Fruit fly (Drosophila melanogaster) whole organism, embryonic: ENCODE data around the gene Sdhaf3.

Experiments
- BtbVII ChIP-seq: fragments of 200-800 bp; sonication (Bioruptor generic); optimal IDR thresholded peaks from 3 replicates; lab custom pipeline; 2017; ENCODE audit warnings: missing biosample characterization, mild to moderate bottlenecking, missing genetic modification characterization
- CG11723 ChIP-seq: fragments of 200-800 bp; sonication (Bioruptor generic); optimal IDR thresholded peaks from 2 replicates; lab custom pipeline; 2017; ENCODE audit warnings: missing biosample characterization, mild to moderate bottlenecking, missing genetic modification characterization
- CG12071 ChIP-seq: fragments of 200-800 bp; sonication (Bioruptor generic); optimal IDR thresholded peaks from 3 replicates; lab custom pipeline; 2018; ENCODE audit warnings: missing biosample characterization, mild to moderate bottlenecking, missing genetic modification characterization
- CG13894 ChIP-seq: fragments of 200-800 bp; sonication (Bioruptor generic); optimal IDR thresholded peaks from 3 replicates; lab custom pipeline; 2018; ENCODE audit warnings: missing biosample characterization, mild to moderate bottlenecking, missing genetic modification characterization, moderate library complexity
- CG14014 ChIP-seq: fragments of 200-800 bp; sonication (Bioruptor generic); IDR thresholded peaks from 2 replicates; pipeline ENCODE4 v1.3.6; 2022; ENCODE audit warnings: missing biosample characterization, missing genetic modification characterization
- CG1529 ChIP-seq: fragments of 200-800 bp; sonication (Bioruptor generic); optimal IDR thresholded peaks from 3 replicates; lab custom pipeline; 2018; ENCODE audit warnings: missing biosample characterization, missing genetic modification characterization
- CG15696 ChIP-seq: fragments of 200-800 bp; sonication (Bioruptor generic); optimal IDR thresholded peaks from 2 replicates; lab custom pipeline; 2019; ENCODE audit warnings: missing biosample characterization, mild to moderate bottlenecking, missing genetic modification characterization, moderate library complexity
- CG1603 ChIP-seq: fragments of 200-800 bp; sonication (Bioruptor generic); optimal IDR thresholded peaks from 2 replicates; lab custom pipeline; 2019; ENCODE audit warnings: missing biosample characterization, mild to moderate bottlenecking, missing genetic modification characterization, moderate library complexity
- CG16815 ChIP-seq: fragments of 200-800 bp; sonication (Bioruptor generic); optimal IDR thresholded peaks from 3 replicates; lab custom pipeline; 2017; ENCODE audit warnings: missing biosample characterization, mild to moderate bottlenecking, missing genetic modification characterization
- CG1832 ChIP-seq: fragments of 200-800 bp; sonication (Bioruptor generic); optimal IDR thresholded peaks from 2 replicates; lab custom pipeline; 2017; ENCODE audit warnings: missing biosample characterization, mild to moderate bottlenecking, missing genetic modification characterization, inconsistent platforms
- CG2712 ChIP-seq: fragments of 200-800 bp; optimal IDR thresholded peaks from 3 replicates; lab custom pipeline; 2019; ENCODE audit warnings: missing biosample characterization, mild to moderate bottlenecking, missing genetic modification characterization, moderate library complexity
- CG30431 ChIP-seq: fragments of 200-800 bp; sonication (Bioruptor generic); optimal IDR thresholded peaks from 2 replicates; lab custom pipeline; 2017; ENCODE audit warnings: missing biosample characterization, missing genetic modification characterization
- CG3065 ChIP-seq: fragments of 200-800 bp; sonication (Bioruptor generic); optimal IDR thresholded peaks from 2 replicates; lab custom pipeline; 2016; ENCODE audit warnings: missing biosample characterization, missing genetic modification characterization
- CG31388 ChIP-seq: fragments of 200-800 bp; sonication (Bioruptor generic); optimal IDR thresholded peaks from 2 replicates; lab custom pipeline; 2016; ENCODE audit warnings: missing biosample characterization, missing genetic modification characterization
- CG3163 ChIP-seq: fragments of 200-800 bp; sonication (Bioruptor generic); optimal IDR thresholded peaks from 3 replicates; lab custom pipeline; 2016; ENCODE audit warnings: missing biosample characterization, missing genetic modification characterization
- CG3995 ChIP-seq: fragments of 200-800 bp; sonication (Bioruptor generic); optimal IDR thresholded peaks from 3 replicates; lab custom pipeline; 2016; ENCODE audit warnings: missing biosample characterization, missing genetic modification characterization
- CG4730 ChIP-seq: fragments of 200-800 bp; sonication (Bioruptor generic); IDR thresholded peaks from 2 replicates; pipeline ENCODE4 v1.3.6; 2022; ENCODE audit warnings: missing biosample characterization, missing genetic modification characterization
- CG7357 ChIP-seq: fragments of 200-800 bp; sonication (Bioruptor generic); IDR thresholded peaks from 3 replicates; pipeline ENCODE4 v1.3.6; 2022; ENCODE audit warnings: missing biosample characterization, missing genetic modification characterization
- CG9797 ChIP-seq: fragments of 200-800 bp; sonication (Bioruptor generic); optimal IDR thresholded peaks from 3 replicates; lab custom pipeline; 2018; ENCODE audit warnings: missing biosample characterization, mild to moderate bottlenecking, missing genetic modification characterization
- D ChIP-seq, 2 experiments: fragments of 200-800 bp in 1 of 2; fragments of >200 bp in 1 of 2; sonication (Bioruptor generic) in 1 of 2; optimal IDR thresholded peaks; 2 replicates in 1 of 2; 3 replicates in 1 of 2; lab custom pipeline; 2017; ENCODE audit warnings: mild to moderate bottlenecking in 1 of 2, missing biosample characterization in 1 of 2, missing genetic modification characterization in 1 of 2, missing genetic modification reagents in 1 of 2
- Deaf1 ChIP-seq: fragments of 200-800 bp; optimal IDR thresholded peaks from 3 replicates; lab custom pipeline; 2019; ENCODE audit warnings: missing biosample characterization, mild to moderate bottlenecking, missing genetic modification characterization, moderate library complexity
- E2f1 ChIP-seq: fragments of 200-800 bp; sonication (Bioruptor generic); IDR thresholded peaks from 2 replicates; pipeline ENCODE4 v1.3.6; 2022; ENCODE audit warnings: missing biosample characterization, missing genetic modification characterization
- HLH4C ChIP-seq: fragments of 200-800 bp; sonication (Bioruptor generic); IDR thresholded peaks from 3 replicates; pipeline ENCODE4 v1.3.6; 2022; ENCODE audit warnings: missing biosample characterization, missing genetic modification characterization; ENCODE audit not compliant: partially characterized antibody
- HLHmδ ChIP-seq: fragments of 200-800 bp; sonication (Bioruptor generic); optimal IDR thresholded peaks from 2 replicates; lab custom pipeline; 2018; ENCODE audit warnings: missing biosample characterization, mild to moderate bottlenecking, missing genetic modification characterization, moderate library complexity
- Hey ChIP-seq: fragments of 200-800 bp; sonication (Bioruptor generic); optimal IDR thresholded peaks from 3 replicates; lab custom pipeline; 2018; ENCODE audit warnings: missing biosample characterization, mild to moderate bottlenecking, missing genetic modification characterization
- Hsf ChIP-seq: fragments of 200-800 bp; sonication (Bioruptor generic); optimal IDR thresholded peaks from 3 replicates; lab custom pipeline; 2016; ENCODE audit warnings: missing biosample characterization, missing genetic modification characterization
- Ravus ChIP-seq: fragments of 200-800 bp; sonication (Bioruptor generic); IDR thresholded peaks from 2 replicates; pipeline ENCODE4 v1.3.6; 2022; ENCODE audit warnings: missing biosample characterization, missing genetic modification characterization
- ase ChIP-seq: fragments of 200-800 bp; sonication (Bioruptor generic); IDR thresholded peaks from 3 replicates; pipeline ENCODE4 v1.3.6; 2022; ENCODE audit warnings: missing biosample characterization, missing genetic modification characterization
- bigmax ChIP-seq: fragments of 200-800 bp; sonication (Bioruptor generic); optimal IDR thresholded peaks from 2 replicates; lab custom pipeline; 2018; ENCODE audit warnings: missing biosample characterization, mild to moderate bottlenecking, missing genetic modification characterization
- disco-r ChIP-seq: fragments of 200-800 bp; sonication (Bioruptor generic); optimal IDR thresholded peaks from 2 replicates; lab custom pipeline; 2016; ENCODE audit warnings: missing biosample characterization, missing genetic modification characterization
- dysf ChIP-seq: fragments of 200-800 bp; sonication (Bioruptor generic); IDR thresholded peaks from 3 replicates; pipeline ENCODE4 v1.3.6; 2022; ENCODE audit warnings: missing biosample characterization, missing genetic modification characterization
- fd102C ChIP-seq: fragments of 200-800 bp; sonication (Bioruptor generic); optimal IDR thresholded peaks from 2 replicates; lab custom pipeline; 2018; ENCODE audit warnings: missing biosample characterization, mild to moderate bottlenecking, missing genetic modification characterization, moderate library complexity
- ftz-f1 ChIP-seq: fragments of 200-800 bp; sonication (Bioruptor generic); optimal IDR thresholded peaks from 2 replicates; lab custom pipeline; 2016; ENCODE audit warnings: missing biosample characterization, missing genetic modification characterization
- inv ChIP-seq: fragments of 200-800 bp; sonication (Bioruptor generic); IDR thresholded peaks from 2 replicates; pipeline ENCODE4 v1.3.6; 2022; ENCODE audit warnings: missing biosample characterization, missing genetic modification characterization; ENCODE audit not compliant: partially characterized antibody
- ken ChIP-seq: fragments of 200-800 bp; sonication (Bioruptor generic); IDR thresholded peaks from 3 replicates; pipeline ENCODE4 v1.3.6; 2022; ENCODE audit warnings: missing biosample characterization, missing genetic modification characterization
- klu ChIP-seq: fragments of 200-800 bp; sonication (Bioruptor generic); IDR thresholded peaks from 2 replicates; pipeline ENCODE4 v1.3.6; 2022; ENCODE audit warnings: missing biosample characterization, missing genetic modification characterization
- lab ChIP-seq: fragments of 200-800 bp; sonication (Bioruptor generic); optimal IDR thresholded peaks from 3 replicates; lab custom pipeline; 2017; ENCODE audit warnings: missing biosample characterization, missing genetic modification characterization, mild to moderate bottlenecking, moderate library complexity, missing genetic modification reagents
- lbe ChIP-seq: fragments of 200-800 bp; sonication (Bioruptor generic); optimal IDR thresholded peaks from 2 replicates; lab custom pipeline; 2016; ENCODE audit warnings: missing biosample characterization, mild to moderate bottlenecking, missing genetic modification characterization
- luna ChIP-seq: fragments of 200-800 bp; sonication (Bioruptor generic); optimal IDR thresholded peaks from 2 replicates; lab custom pipeline; 2016; ENCODE audit warnings: missing biosample characterization, missing genetic modification characterization
- maf-S ChIP-seq: fragments of 200-800 bp; sonication (Bioruptor generic); optimal IDR thresholded peaks from 2 replicates; lab custom pipeline; 2016; ENCODE audit warnings: missing biosample characterization, missing genetic modification characterization
- pnt ChIP-seq: fragments of 200-800 bp; sonication (Bioruptor generic); optimal IDR thresholded peaks from 3 replicates; lab custom pipeline; 2016; ENCODE audit warnings: missing biosample characterization, missing genetic modification characterization
- pros ChIP-seq: fragments of 200-800 bp; sonication (Bioruptor generic); optimal IDR thresholded peaks from 3 replicates; lab custom pipeline; 2019; ENCODE audit warnings: missing biosample characterization, mild to moderate bottlenecking, missing genetic modification characterization, moderate library complexity
- psq ChIP-seq: fragments of 200-800 bp; sonication (Bioruptor generic); optimal IDR thresholded peaks from 2 replicates; lab custom pipeline; 2017; ENCODE audit warnings: missing biosample characterization, missing genetic modification characterization
- pum ChIP-seq: fragments of 200-800 bp; sonication (Bioruptor generic); optimal IDR thresholded peaks from 2 replicates; lab custom pipeline; 2016; ENCODE audit warnings: missing biosample characterization, missing genetic modification characterization
- row ChIP-seq: fragments of 200-800 bp; sonication (Bioruptor generic); IDR thresholded peaks from 3 replicates; pipeline ENCODE4 v1.3.6; 2022; ENCODE audit warnings: missing biosample characterization, missing genetic modification characterization
- sima ChIP-seq: fragments of 200-800 bp; sonication (Bioruptor generic); optimal IDR thresholded peaks from 2 replicates; lab custom pipeline; 2016; ENCODE audit warnings: missing biosample characterization, missing genetic modification characterization
- slbo ChIP-seq: fragments of 200-800 bp; sonication (Bioruptor generic); IDR thresholded peaks from 2 replicates; pipeline ENCODE4 v1.3.6; 2022; ENCODE audit warnings: missing biosample characterization, missing genetic modification characterization
- tna ChIP-seq: fragments of 200-800 bp; sonication (Bioruptor generic); IDR thresholded peaks from 2 replicates; pipeline ENCODE4 v1.3.6; 2022; ENCODE audit warnings: missing biosample characterization, missing genetic modification characterization; ENCODE audit not compliant: partially characterized antibody
- trem ChIP-seq: fragments of 200-800 bp; optimal IDR thresholded peaks from 3 replicates; lab custom pipeline; 2019; ENCODE audit warnings: missing biosample characterization, mild to moderate bottlenecking, missing genetic modification characterization, moderate library complexity
- ttk ChIP-seq: fragments of 200-800 bp; sonication (Bioruptor generic); IDR thresholded peaks from 2 replicates; pipeline ENCODE4 v2.1.2; 2022; ENCODE audit warnings: missing biosample characterization, missing genetic modification characterization
- tx ChIP-seq: fragments of 200-800 bp; sonication (Bioruptor generic); optimal IDR thresholded peaks from 2 replicates; lab custom pipeline; 2016; ENCODE audit warnings: missing biosample characterization, missing genetic modification characterization

Gene Sdhaf3

dm6 chr3R:16497379-16497778 is 15.1 kb upstream of the Sdhaf3 start (continued):
- no peak for TF ChIP-seq Hey
- TF ChIP-seq slbo (GFP tag; lab: Robert Waterston, UW) = peak; percentile 93
- TF ChIP-seq CG4730 (GFP tag; lab: Robert Waterston, UW) = peak; percentile 77
- TF ChIP-seq inv (GFP tag; lab: Robert Waterston, UW) = no peak
- peak; percentile 38 for TF ChIP-seq disco-r
- TF ChIP-seq CG1832 = no peak
- peak; percentile 53 for TF ChIP-seq fd102C
- peak; percentile 58 for TF ChIP-seq CG1529 (GFP tag; lab: Kevin White, UChicago)
- peak; percentile 56 for TF ChIP-seq CG16815 (GFP tag; lab: Kevin White, UChicago)
- TF ChIP-seq ftz-f1 (GFP tag; lab: Kevin White, UChicago) = no peak
- TF ChIP-seq sima (GFP tag; lab: Kevin White, UChicago) = no peak
- peak; percentile 71 for TF ChIP-seq pnt (GFP tag; lab: Kevin White, UChicago)
- TF ChIP-seq D (optimal IDR thresholded peaks at IDR 0.05; lab: Kevin White, UChicago) = no peak
- TF ChIP-seq D (GFP tag; optimal IDR thresholded peaks at IDR 0.05; lab: Kevin White, UChicago) = peak; percentile 57
- TF ChIP-seq psq = peak; percentile 73
- TF ChIP-seq ken (GFP tag; lab: Robert Waterston, UW) = peak; percentile 89
- TF ChIP-seq pum (GFP tag; lab: Kevin White, UChicago) = peak; percentile 74
- TF ChIP-seq CG14014 = peak; percentile 60
- TF ChIP-seq tna (GFP tag; lab: Robert Waterston, UW) = no peak
- TF ChIP-seq CG3163 (GFP tag; lab: Kevin White, UChicago) = peak; percentile 47
- peak; percentile 61 for TF ChIP-seq maf-S (GFP tag; lab: Kevin White, UChicago)
- peak; percentile 52 for TF ChIP-seq Ravus (GFP tag; lab: Robert Waterston, UW)
- TF ChIP-seq CG9797 = no peak
- peak; percentile 91 for TF ChIP-seq lab (GFP tag; lab: Kevin White, UChicago)
- TF ChIP-seq HLH4C = no peak
- peak; percentile 79 for TF ChIP-seq Hsf
- peak; percentile 48; the same call in 1 of the 2 replicates for TF ChIP-seq klu (GFP tag; lab: Robert Waterston, UW)
- TF ChIP-seq bigmax = no peak
- TF ChIP-seq CG30431 (GFP tag; lab: Kevin White, UChicago) = peak; percentile 70
- TF ChIP-seq HLHmδ (GFP tag; lab: Kevin White, UChicago) = no peak
- peak; percentile 86 for TF ChIP-seq E2f1 (GFP tag; lab: Robert Waterston, UW)
- no peak for TF ChIP-seq CG13894 (tag; lab: Kevin White, UChicago)
- no peak for TF ChIP-seq CG7357 (GFP tag; lab: Robert Waterston, UW)
- TF ChIP-seq CG3995 (GFP tag; lab: Kevin White, UChicago) = peak; percentile 6
- peak; percentile 72 for TF ChIP-seq CG1603
- TF ChIP-seq ttk (GFP tag; lab: Robert Waterston, UW) = peak; percentile 77
- no peak for TF ChIP-seq CG31388 (GFP tag; lab: Kevin White, UChicago)
- no peak for TF ChIP-seq pros
- TF ChIP-seq CG12071 (GFP tag; lab: Kevin White, UChicago) = peak; percentile 50
- peak; percentile 86 for TF ChIP-seq CG15696 (tag; lab: Kevin White, UChicago)
- TF ChIP-seq row (GFP tag; lab: Robert Waterston, UW) = peak; percentile 70
- TF ChIP-seq tx (GFP tag; lab: Kevin White, UChicago) = peak; percentile 47
- TF ChIP-seq lbe (GFP tag; lab: Kevin White, UChicago) = peak; percentile 35
- TF ChIP-seq BtbVII = peak; percentile 65
- peak; percentile 59 for TF ChIP-seq Deaf1 (tag; lab: Kevin White, UChicago)
- peak; percentile 73 for TF ChIP-seq trem
- TF ChIP-seq CG2712 (tag; lab: Kevin White, UChicago) = peak; percentile 91
- TF ChIP-seq luna (GFP tag; lab: Kevin White, UChicago) = no peak
- TF ChIP-seq dysf (GFP tag; lab: Robert Waterston, UW) = peak; percentile 91
- peak; percentile 95 for TF ChIP-seq ase (GFP tag; lab: Robert Waterston, UW)
- peak; percentile 59 for TF ChIP-seq CG11723 (GFP tag; lab: Kevin White, UChicago)
- TF ChIP-seq CG3065 (GFP tag; lab: Kevin White, UChicago) = peak; percentile 52
